Worm (Caenorhabditis elegans): ENCODE data around the gene miro-1.

Gene miro-1

ce11 chrIV:4744167-4744566 lies 28.6 kb upstream of the miro-1 start, which contains the start of gene hoe-1:
Gene hoe-1, minus strand, starts transcription at chrIV:4744267.
- TF ChIP-seq him-1 (tag; optimal IDR thresholded peaks at IDR 0.05) (no peak), dao-5 (tag; optimal IDR thresholded peaks at IDR 0.05) (no peak), W03F9.2 (tag; optimal IDR thresholded peaks at IDR 0.05) (no peak)

DNA sequence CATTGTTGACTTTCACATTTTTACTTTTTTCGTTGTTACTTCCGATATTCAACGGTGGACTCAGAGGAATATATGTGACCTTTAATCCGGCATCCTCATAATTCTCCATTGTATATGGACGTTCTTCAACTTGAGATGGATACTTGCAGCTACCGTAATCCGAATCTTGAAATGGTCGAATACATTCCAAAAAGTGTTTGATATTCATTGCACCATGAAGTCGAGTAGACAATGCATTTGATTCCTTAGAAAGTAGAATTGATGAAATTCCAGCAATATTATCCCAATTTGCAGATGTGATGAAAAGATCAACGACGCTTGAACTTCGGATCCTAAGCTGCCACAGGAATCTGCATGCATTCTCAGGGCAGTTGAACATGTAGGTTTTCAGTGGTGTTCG lies 26.9 kb upstream of the miro-1 start:
- TF ChIP-seq him-1 (tag; optimal IDR thresholded peaks at IDR 0.05) (no peak), dao-5 (tag; optimal IDR thresholded peaks at IDR 0.05) (no peak), W03F9.2 (tag; optimal IDR thresholded peaks at IDR 0.05) (no peak)

ce11 chrIV:4737258-4737657 lies 21.7 kb upstream of the miro-1 start, which contains the start of gene fbxb-78:
Gene fbxb-78, plus strand, starts transcription at chrIV:4737558.
- TF ChIP-seq W03F9.2 (tag; optimal IDR thresholded peaks at IDR 0.05) (no peak), him-1 (tag; optimal IDR thresholded peaks at IDR 0.05) (no peak), dao-5 (tag; optimal IDR thresholded peaks at IDR 0.05) (no peak)

ce11 chrIV:4727935-4728334 lies 12.3 kb upstream of the miro-1 start:
- TF ChIP-seq him-1 (tag; optimal IDR thresholded peaks at IDR 0.05) (peak; percentile 73), W03F9.2 (tag; optimal IDR thresholded peaks at IDR 0.05) (peak; percentile 37)

DNA sequence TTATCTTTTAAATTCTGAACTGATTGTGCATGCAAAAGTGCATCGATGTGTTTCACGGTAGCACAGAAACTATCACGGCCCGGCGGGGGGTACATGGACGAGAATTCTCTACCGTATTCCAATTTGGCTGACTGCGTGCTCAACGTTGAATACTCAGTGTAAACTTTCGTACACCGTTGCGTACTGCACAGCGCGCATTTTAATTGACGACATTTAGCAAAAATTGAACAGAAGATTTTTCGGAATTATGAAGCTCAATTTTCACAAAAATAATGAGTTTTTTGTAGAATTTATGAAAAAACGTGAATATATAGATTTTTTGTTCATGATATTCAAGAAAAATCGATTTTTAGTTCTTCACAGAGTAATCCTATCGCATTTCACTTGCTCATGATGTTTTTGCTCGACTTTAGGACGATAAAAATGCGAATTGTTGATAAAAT lies 9.9 kb upstream of the miro-1 start:
- TF ChIP-seq him-1 (tag; optimal IDR thresholded peaks at IDR 0.05) (peak; percentile 88), dao-5 (tag; optimal IDR thresholded peaks at IDR 0.05) (peak; percentile 1)

ce11 chrIV:4724562-4724961 lies 9.0 kb upstream of the miro-1 start, which contains the start of gene K08F11.1:
Gene K08F11.1, plus strand, starts transcription at chrIV:4724862.
- no peak for TF ChIP-seq him-1 (tag; optimal IDR thresholded peaks at IDR 0.05)
- TF ChIP-seq dao-5 (tag; optimal IDR thresholded peaks at IDR 0.05): no peak
- no peak for TF ChIP-seq W03F9.2 (tag; optimal IDR thresholded peaks at IDR 0.05)

DNA sequence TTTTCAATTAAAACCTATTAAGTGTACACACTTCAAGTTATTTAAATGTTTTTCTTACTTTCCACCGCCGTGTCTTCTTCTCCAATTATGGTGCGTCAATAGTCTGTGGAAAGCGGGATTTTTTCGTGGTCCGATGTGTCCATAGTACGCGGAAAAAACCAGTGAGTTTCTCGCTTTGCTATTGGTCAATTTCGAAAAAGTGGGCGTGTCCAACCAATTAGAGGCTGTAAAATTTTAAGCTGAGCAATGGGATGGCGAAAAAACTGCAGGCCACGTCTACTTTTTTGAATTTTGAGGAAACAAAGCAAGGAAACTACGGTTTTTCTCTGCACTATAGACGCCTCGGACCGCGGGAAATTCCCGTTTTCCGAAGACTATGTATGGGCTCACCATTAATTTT lies 8.1 kb upstream of the miro-1 start:
- TF ChIP-seq dao-5 (tag; optimal IDR thresholded peaks at IDR 0.05): no peak
- no peak for TF ChIP-seq W03F9.2 (tag; optimal IDR thresholded peaks at IDR 0.05)
- TF ChIP-seq him-1 (tag; optimal IDR thresholded peaks at IDR 0.05): no peak

- TF ChIP-seq W03F9.2 (tag; optimal IDR thresholded peaks at IDR 0.05) (no peak), him-1 (tag; optimal IDR thresholded peaks at IDR 0.05) (no peak), dao-5 (tag; optimal IDR thresholded peaks at IDR 0.05) (no peak)
Measured at ce11 chrIV:4712376-4712775, 3.2 kb downstream of the miro-1 start, which contains the start of gene yars-2. Gene yars-2, minus strand, starts transcription at chrIV:4712624.

DNA sequence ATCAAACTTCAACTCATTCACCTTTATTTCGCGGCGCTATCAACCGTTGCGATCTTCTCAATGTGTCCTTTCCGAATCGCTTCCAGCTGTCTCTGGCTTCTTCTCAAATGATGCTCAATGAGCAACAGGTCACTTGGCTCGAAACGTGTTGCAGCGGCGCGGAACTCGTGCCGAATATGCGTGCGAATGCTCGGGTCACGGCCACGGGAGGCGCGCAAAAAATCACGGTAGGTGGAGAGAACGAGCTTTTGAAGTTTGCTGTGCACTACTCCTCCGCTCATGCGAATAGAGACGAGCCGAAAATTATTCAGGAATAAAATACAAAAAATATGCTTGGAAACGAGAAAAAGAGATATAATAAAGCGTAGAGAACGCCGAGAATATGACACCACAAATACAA lies 5.1 kb downstream of the miro-1 start, which contains the start of gene cif-1:
Gene cif-1 (minus strand): TSS at position 297 of the 400 bp plus-strand sequence.
- no peak for TF ChIP-seq W03F9.2 (tag; optimal IDR thresholded peaks at IDR 0.05)
- TF ChIP-seq him-1 (tag; optimal IDR thresholded peaks at IDR 0.05): no peak
- no peak for TF ChIP-seq dao-5 (tag; optimal IDR thresholded peaks at IDR 0.05)

DNA sequence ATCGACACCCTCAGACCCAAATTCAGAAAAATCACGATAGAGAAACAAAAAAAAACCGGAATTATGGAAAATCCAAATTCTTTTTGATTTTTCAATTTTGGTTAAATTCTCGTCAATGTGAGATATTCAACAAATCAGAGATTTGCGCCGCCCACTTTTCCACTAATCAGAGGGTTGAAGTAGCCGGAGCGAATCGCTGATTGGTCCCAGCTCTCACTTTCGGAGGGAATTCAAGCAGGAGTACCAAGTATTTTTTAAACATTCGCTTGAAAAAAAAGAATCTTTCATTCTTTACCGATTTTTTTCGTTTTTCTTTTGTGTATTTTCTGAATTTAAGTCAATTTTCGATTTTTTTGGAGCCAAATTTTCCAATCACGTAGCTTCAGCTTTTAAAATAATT lies 9.7 kb downstream of the miro-1 start:
- no peak for TF ChIP-seq him-1 (tag; optimal IDR thresholded peaks at IDR 0.05)
- TF ChIP-seq W03F9.2 (tag; optimal IDR thresholded peaks at IDR 0.05): no peak
- no peak for TF ChIP-seq dao-5 (tag; optimal IDR thresholded peaks at IDR 0.05)

DNA sequence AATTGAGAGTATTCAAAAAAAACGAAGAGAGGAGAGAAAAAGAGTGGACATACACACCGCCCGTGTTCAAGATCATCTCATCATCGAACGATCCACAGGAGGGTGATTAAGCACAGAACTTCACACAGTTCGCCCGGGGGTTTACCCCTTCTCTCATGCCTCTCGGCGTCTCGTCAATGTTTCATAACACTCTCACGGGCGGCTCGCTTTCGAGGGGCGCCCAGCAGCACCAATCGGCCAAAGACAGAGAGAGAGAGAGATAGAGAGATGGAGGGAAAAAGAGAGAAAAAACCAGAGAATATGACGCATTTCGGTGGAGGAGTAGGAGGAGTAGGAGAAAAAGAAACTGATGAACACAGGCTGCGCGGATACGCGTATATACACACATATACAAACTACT lies 10.4 kb downstream of the miro-1 start:
- TF ChIP-seq him-1 (tag; optimal IDR thresholded peaks at IDR 0.05): no peak
- peak; percentile 41 for TF ChIP-seq W03F9.2 (tag; optimal IDR thresholded peaks at IDR 0.05)

DNA sequence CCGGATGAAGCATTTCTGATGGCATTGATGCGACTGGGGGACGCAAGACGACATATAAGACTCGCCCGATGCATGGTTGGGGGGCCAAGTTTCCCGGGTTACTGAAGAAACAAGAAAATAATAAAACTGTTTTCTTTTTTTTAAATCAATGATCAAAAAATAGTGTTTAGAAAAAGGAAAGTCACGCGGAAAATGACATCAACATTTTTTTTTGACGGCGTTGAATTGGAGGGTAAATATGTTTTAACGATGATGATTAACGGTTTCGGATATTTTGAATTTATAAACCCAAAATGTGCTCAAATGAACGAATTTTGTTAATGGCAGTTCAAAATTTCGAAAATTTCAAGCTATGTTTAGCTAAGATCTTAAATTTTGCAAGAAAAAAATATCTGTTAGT lies 11.7 kb downstream of the miro-1 start, which contains the start of gene ogdh-1:
Gene ogdh-1 (minus strand): TSS at position 101 of the 400 bp plus-strand sequence.
- TF ChIP-seq dao-5 (tag; optimal IDR thresholded peaks at IDR 0.05) (no peak), him-1 (tag; optimal IDR thresholded peaks at IDR 0.05) (no peak), W03F9.2 (tag; optimal IDR thresholded peaks at IDR 0.05) (no peak)

- TF ChIP-seq W03F9.2 (tag; optimal IDR thresholded peaks at IDR 0.05) (no peak), him-1 (tag; optimal IDR thresholded peaks at IDR 0.05) (no peak)
Measured at ce11 chrIV:4692463-4692862, 23.1 kb downstream of the miro-1 start, which contains the start of gene spe-51. Gene spe-51, plus strand, starts transcription at chrIV:4692763.

DNA sequence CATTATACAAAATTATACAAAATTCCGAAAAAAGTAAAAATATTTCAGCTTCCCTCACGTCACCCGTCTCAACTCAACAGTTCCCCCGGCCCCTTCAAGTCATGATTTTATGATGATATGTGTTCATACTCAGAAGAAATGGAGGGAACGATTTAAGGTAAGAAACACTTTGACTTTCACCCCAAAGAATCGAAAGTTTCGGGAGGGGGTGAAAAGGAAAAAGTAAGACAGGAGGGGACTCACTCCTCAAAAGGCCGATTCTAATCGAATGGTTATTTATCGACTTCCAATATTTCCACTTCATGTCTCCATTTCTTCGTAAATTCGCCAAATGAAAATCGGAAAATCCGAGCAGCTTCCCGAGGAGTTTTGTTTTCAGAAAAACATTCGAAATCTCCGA lies 27.4 kb downstream of the miro-1 start, which contains the start of gene bus-4:
Gene bus-4 (plus strand): TSS at position 49 of the 400 bp plus-strand sequence.
- TF ChIP-seq W03F9.2 (tag; optimal IDR thresholded peaks at IDR 0.05): no peak
- TF ChIP-seq dao-5 (tag; optimal IDR thresholded peaks at IDR 0.05): no peak
- TF ChIP-seq him-1 (tag; optimal IDR thresholded peaks at IDR 0.05): no peak

DNA sequence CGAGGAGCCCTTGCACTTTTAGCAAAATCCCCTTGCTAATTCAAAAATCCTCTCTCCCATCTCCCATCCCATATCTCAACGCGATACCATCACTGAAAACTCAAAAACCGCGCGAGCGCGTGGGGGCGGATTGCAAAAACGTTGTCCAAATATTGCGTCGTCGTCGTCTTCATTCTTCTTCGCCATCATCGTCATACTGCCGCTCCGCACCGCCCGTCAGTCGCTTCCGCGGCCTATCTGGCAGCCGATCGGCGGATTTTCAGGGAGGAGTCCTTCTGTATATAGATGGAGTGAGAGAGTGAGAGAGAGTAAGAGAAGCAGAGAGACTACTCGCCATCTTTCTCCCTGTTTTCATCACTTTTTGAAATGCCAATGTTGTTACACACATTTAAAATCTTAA lies 28.7 kb downstream of the miro-1 start:
- no peak for TF ChIP-seq him-1 (tag; optimal IDR thresholded peaks at IDR 0.05)
- no peak for TF ChIP-seq W03F9.2 (tag; optimal IDR thresholded peaks at IDR 0.05)
- TF ChIP-seq dao-5 (tag; optimal IDR thresholded peaks at IDR 0.05): no peak
